Fruit fly (Drosophila melanogaster) Kc167 (cell line): ENCODE data around the gene ranshi.

Source experiments
- Myc ChIP-seq: fragments of >200 bp; optimal IDR thresholded peaks from 2 replicates; lab custom pipeline; 2017; ENCODE audit warnings: missing external identifiers
- Sin3A ChIP-seq: fragments of >200 bp; optimal IDR thresholded peaks from 2 replicates; lab custom pipeline; 2018; ENCODE audit warnings: missing external identifiers
- h ChIP-seq: fragments of >200 bp; optimal IDR thresholded peaks from 3 replicates; lab custom pipeline; 2018; ENCODE audit warnings: missing external identifiers
- insv ChIP-seq: fragments of >200 bp; optimal IDR thresholded peaks from 3 replicates; lab custom pipeline; 2018; ENCODE audit warnings: missing external identifiers
- psq ChIP-seq: fragments of >200 bp; optimal IDR thresholded peaks from 2 replicates; lab custom pipeline; 2017; ENCODE audit warnings: missing external identifiers
- ttk ChIP-seq: sonication (Bioruptor generic); optimal IDR thresholded peaks from 2 replicates; lab custom pipeline; 2017; ENCODE audit warnings: missing external identifiers

The ranshi gene

dm6 chr3R:8718356-8718755, 11.1 kb downstream of the ranshi start, which contains the start of gene Cks85A:
TSS of gene Cks85A (minus strand) at chr3R:8718456.
- no peak for TF ChIP-seq psq (lab: Kevin White, UChicago)
- TF ChIP-seq insv (lab: Kevin White, UChicago) = no peak
- TF ChIP-seq h (lab: Kevin White, UChicago) = no peak
- no peak for TF ChIP-seq Myc (lab: Kevin White, UChicago)
- no peak for TF ChIP-seq ttk
- TF ChIP-seq Sin3A (lab: Kevin White, UChicago) = no peak

- TF ChIP-seq Myc (lab: Kevin White, UChicago) (no peak), ttk (no peak), psq (lab: Kevin White, UChicago) (no peak), Sin3A (lab: Kevin White, UChicago) (no peak), insv (lab: Kevin White, UChicago) (no peak), h (lab: Kevin White, UChicago) (no peak)
Observed at dm6 chr3R:8716551-8716879, 13.0 kb downstream of the ranshi start.

- no peak for TF ChIP-seq insv (lab: Kevin White, UChicago)
- no peak for TF ChIP-seq psq (lab: Kevin White, UChicago)
- no peak for TF ChIP-seq Sin3A (lab: Kevin White, UChicago)
- no peak for TF ChIP-seq Myc (lab: Kevin White, UChicago)
- no peak for TF ChIP-seq ttk
- TF ChIP-seq h (lab: Kevin White, UChicago) = no peak
Observed at dm6 chr3R:8715851-8716550, 13.5 kb downstream of the ranshi start, which contains the start of gene TMEM216. TSS of gene TMEM216 (plus strand) at chr3R:8716243.

dm6 chr3R:8715371-8715770, 14.1 kb downstream of the ranshi start:
- TF ChIP-seq insv (lab: Kevin White, UChicago) (no peak), Myc (lab: Kevin White, UChicago) (no peak), h (lab: Kevin White, UChicago) (no peak), psq (lab: Kevin White, UChicago) (no peak), ttk (no peak), Sin3A (lab: Kevin White, UChicago) (no peak)

- no peak for TF ChIP-seq insv (lab: Kevin White, UChicago)
Observed at dm6 chr3R:8712722-8713131, 16.8 kb downstream of the ranshi start, which contains the start of gene CG8112. TSS of gene CG8112 (plus strand) at chr3R:8712933.

- TF ChIP-seq insv (lab: Kevin White, UChicago) (no peak), h (lab: Kevin White, UChicago) (no peak), psq (lab: Kevin White, UChicago) (no peak), Sin3A (lab: Kevin White, UChicago) (no peak), Myc (lab: Kevin White, UChicago) (no peak), ttk (no peak)
Observed at dm6 chr3R:8711890-8712449, 17.5 kb downstream of the ranshi start.

- TF ChIP-seq ttk (no peak), Sin3A (lab: Kevin White, UChicago) (no peak), psq (lab: Kevin White, UChicago) (no peak), insv (lab: Kevin White, UChicago) (no peak), Myc (lab: Kevin White, UChicago) (no peak), h (lab: Kevin White, UChicago) (no peak)
Observed at dm6 chr3R:8707166-8707565, 22.3 kb downstream of the ranshi start.

dm6 chr3R:8705323-8706097, 24.0 kb downstream of the ranshi start:
- TF ChIP-seq Myc (lab: Kevin White, UChicago) (no peak), h (lab: Kevin White, UChicago) (no peak), ttk (no peak), insv (lab: Kevin White, UChicago) (no peak)

dm6 chr3R:8704669-8705068, 24.8 kb downstream of the ranshi start:
- no peak for TF ChIP-seq insv (lab: Kevin White, UChicago)
- no peak for TF ChIP-seq h (lab: Kevin White, UChicago)
- TF ChIP-seq Myc (lab: Kevin White, UChicago) = no peak
- no peak for TF ChIP-seq ttk
- TF ChIP-seq Sin3A (lab: Kevin White, UChicago) = no peak
- TF ChIP-seq psq (lab: Kevin White, UChicago) = no peak

- no peak for TF ChIP-seq psq (lab: Kevin White, UChicago)
- no peak for TF ChIP-seq Myc (lab: Kevin White, UChicago)
- no peak for TF ChIP-seq insv (lab: Kevin White, UChicago)
Observed at dm6 chr3R:8701197-8701596, 28.3 kb downstream of the ranshi start.

dm6 chr3R:8700660-8701059, 28.8 kb downstream of the ranshi start:
- TF ChIP-seq Sin3A (lab: Kevin White, UChicago) (no peak), psq (lab: Kevin White, UChicago) (no peak), h (lab: Kevin White, UChicago) (no peak), ttk (no peak), insv (lab: Kevin White, UChicago) (no peak), Myc (lab: Kevin White, UChicago) (no peak)

- TF ChIP-seq Myc (lab: Kevin White, UChicago) (no peak), h (lab: Kevin White, UChicago) (no peak), Sin3A (lab: Kevin White, UChicago) (no peak), ttk (no peak), insv (lab: Kevin White, UChicago) (no peak), psq (lab: Kevin White, UChicago) (no peak)
Observed at dm6 chr3R:8699230-8699629, 30.3 kb downstream of the ranshi start.
